Fruit fly (Drosophila melanogaster) whole organism, embryonic: ENCODE results near the gene CG31793.

Source experiments
- Atf-2 ChIP-seq: fragments of 200-800 bp; sonication (Bioruptor generic); optimal IDR thresholded peaks from 2 replicates; lab custom pipeline; 2016; ENCODE audit warnings: missing biosample characterization, missing genetic modification characterization
- Atf3 ChIP-seq: fragments of 200-800 bp; sonication (Bioruptor generic); optimal IDR thresholded peaks from 3 replicates; lab custom pipeline; 2016; ENCODE audit warnings: missing biosample characterization, missing genetic modification characterization
- Awh ChIP-seq: fragments of 200-800 bp; sonication (Bioruptor generic); IDR thresholded peaks from 2 replicates; pipeline ENCODE4, ENCODE4 v1.3.6; 2022; ENCODE audit warnings: missing biosample characterization, missing genetic modification characterization
- CG10209 ChIP-seq: fragments of 200-800 bp; sonication (Bioruptor generic); optimal IDR thresholded peaks from 3 replicates; lab custom pipeline; 2017; ENCODE audit warnings: missing biosample characterization, mild to moderate bottlenecking, missing genetic modification characterization, missing genetic modification reagents
- CG10462 ChIP-seq: fragments of 200-800 bp; sonication (Bioruptor generic); optimal IDR thresholded peaks from 2 replicates; lab custom pipeline; 2016; ENCODE audit warnings: missing biosample characterization, missing genetic modification characterization
- CG12219 ChIP-seq: fragments of 200-800 bp; sonication (Bioruptor generic); optimal IDR thresholded peaks from 3 replicates; lab custom pipeline; 2018; ENCODE audit warnings: missing biosample characterization, mild to moderate bottlenecking, missing genetic modification characterization
- CG12744 ChIP-seq: fragments of 200-800 bp; sonication (Bioruptor generic); optimal IDR thresholded peaks from 2 replicates; lab custom pipeline; 2016; ENCODE audit warnings: missing biosample characterization, missing genetic modification characterization
- CG12942 ChIP-seq: fragments of 200-800 bp; sonication (Bioruptor generic); optimal IDR thresholded peaks from 3 replicates; lab custom pipeline; 2016; ENCODE audit warnings: missing biosample characterization, missing genetic modification characterization
- CG13287 ChIP-seq: fragments of 200-800 bp; sonication (Bioruptor generic); IDR thresholded peaks from 2 replicates; pipeline ENCODE4 v1.3.6; 2022; ENCODE audit warnings: missing biosample characterization, missing genetic modification characterization; ENCODE audit not compliant: partially characterized antibody
- CG14050 ChIP-seq: fragments of 200-800 bp; sonication (Bioruptor generic); IDR thresholded peaks from 3 replicates; pipeline ENCODE4 v1.3.6; 2022; ENCODE audit warnings: missing biosample characterization, missing genetic modification characterization
- CG15479 ChIP-seq: fragments of 200-800 bp; sonication (Bioruptor generic); optimal IDR thresholded peaks from 3 replicates; lab custom pipeline; 2019; ENCODE audit warnings: missing biosample characterization, mild to moderate bottlenecking, missing genetic modification characterization, moderate library complexity
- CG2120 ChIP-seq: fragments of 200-800 bp; sonication (Bioruptor generic); optimal IDR thresholded peaks from 3 replicates; lab custom pipeline; 2016; ENCODE audit warnings: missing biosample characterization, missing genetic modification characterization
- CG2129 ChIP-seq: fragments of 200-800 bp; sonication (Bioruptor generic); IDR thresholded peaks from 2 replicates; pipeline ENCODE4 v1.3.6; 2022; ENCODE audit warnings: missing biosample characterization, missing genetic modification characterization; ENCODE audit not compliant: partially characterized antibody
- CG2875 ChIP-seq: fragments of 200-800 bp; sonication (Bioruptor generic); optimal IDR thresholded peaks from 2 replicates; lab custom pipeline; 2017; ENCODE audit warnings: missing biosample characterization, mild to moderate bottlenecking, missing genetic modification characterization, missing genetic modification reagents
- CG2889 ChIP-seq: fragments of 200-800 bp; sonication (Bioruptor generic); IDR thresholded peaks from 3 replicates; pipeline ENCODE4 v1.3.6; 2022; ENCODE audit warnings: missing biosample characterization, missing genetic modification characterization
- CG31224 ChIP-seq: fragments of 200-800 bp; sonication (Bioruptor generic); IDR thresholded peaks from 2 replicates; pipeline ENCODE4 v1.3.6; 2022; ENCODE audit warnings: missing biosample characterization, missing genetic modification characterization
- CG3838 ChIP-seq: fragments of 200-800 bp; sonication (Bioruptor generic); optimal IDR thresholded peaks from 3 replicates; lab custom pipeline; 2016; ENCODE audit warnings: missing biosample characterization, missing genetic modification characterization
- CG4282 ChIP-seq: fragments of 200-800 bp; sonication (Bioruptor generic); optimal IDR thresholded peaks from 2 replicates; lab custom pipeline; 2016; ENCODE audit warnings: missing biosample characterization, missing genetic modification characterization
- CG6813 ChIP-seq: fragments of 200-800 bp; sonication (Bioruptor generic); optimal IDR thresholded peaks from 2 replicates; lab custom pipeline; 2017; ENCODE audit warnings: missing biosample characterization, missing genetic modification characterization, mild to moderate bottlenecking, moderate library complexity, missing genetic modification reagents
- CG7928 ChIP-seq: fragments of 200-800 bp; sonication (Bioruptor generic); optimal IDR thresholded peaks from 2 replicates; lab custom pipeline; 2017; ENCODE audit warnings: missing biosample characterization, mild to moderate bottlenecking, missing genetic modification characterization
- CG8290 ChIP-seq, 3 experiments: fragments of 200-800 bp; sonication (Bioruptor generic); optimal IDR thresholded peaks; 2 replicates each; lab custom pipeline; 2016 to 2019; ENCODE audit warnings: missing biosample characterization in 3 of 3, missing genetic modification characterization in 3 of 3, mild to moderate bottlenecking in 2 of 3, moderate library complexity in 1 of 3
- CG8765 ChIP-seq: fragments of 200-800 bp; sonication (Bioruptor generic); IDR thresholded peaks from 2 replicates; pipeline ENCODE4 v1.3.6; 2022; ENCODE audit warnings: missing biosample characterization, missing genetic modification characterization
- CG8924 ChIP-seq: fragments of 200-800 bp; optimal IDR thresholded peaks from 3 replicates; lab custom pipeline; 2019; ENCODE audit warnings: missing biosample characterization, mild to moderate bottlenecking, missing genetic modification characterization, moderate library complexity
- CG9437 ChIP-seq: fragments of 200-800 bp; sonication (Bioruptor generic); optimal IDR thresholded peaks from 2 replicates; lab custom pipeline; 2018; ENCODE audit warnings: missing biosample characterization, mild to moderate bottlenecking, missing genetic modification characterization
- HLHmδ ChIP-seq: fragments of 200-800 bp; sonication (Bioruptor generic); optimal IDR thresholded peaks from 2 replicates; lab custom pipeline; 2018; ENCODE audit warnings: missing biosample characterization, mild to moderate bottlenecking, missing genetic modification characterization, moderate library complexity
- Oaz ChIP-seq: fragments of 200-800 bp; sonication (Bioruptor generic); IDR thresholded peaks from 2 replicates; pipeline ENCODE4 v1.3.6; 2022; ENCODE audit warnings: missing biosample characterization, missing genetic modification characterization
- Oli ChIP-seq: fragments of 200-800 bp; sonication (Bioruptor generic); optimal IDR thresholded peaks from 2 replicates; lab custom pipeline; 2018; ENCODE audit warnings: missing biosample characterization, mild to moderate bottlenecking, missing genetic modification characterization, moderate library complexity
- Pdp1 ChIP-seq, 2 experiments: fragments of 200-800 bp; sonication (Bioruptor generic); optimal IDR thresholded peaks; 3 replicates each; lab custom pipeline; 2016; ENCODE audit warnings: missing biosample characterization in 2 of 2, missing genetic modification characterization in 2 of 2, mild to moderate bottlenecking in 1 of 2, moderate library complexity in 1 of 2
- Sox102F ChIP-seq: fragments of 200-800 bp; sonication (Bioruptor generic); optimal IDR thresholded peaks from 2 replicates; lab custom pipeline; 2018; ENCODE audit warnings: missing biosample characterization, mild to moderate bottlenecking, missing genetic modification characterization, moderate library complexity
- Sry-δ ChIP-seq: fragments of 200-800 bp; sonication (Bioruptor generic); optimal IDR thresholded peaks from 2 replicates; lab custom pipeline; 2016; ENCODE audit warnings: missing biosample characterization, missing genetic modification characterization
- Tbp ChIP-seq: fragments of >200 bp; optimal IDR thresholded peaks from 2 replicates; lab custom pipeline; 2018; ENCODE audit warnings: missing biosample characterization, missing genetic modification characterization
- Vsx1 ChIP-seq: fragments of 200-800 bp; sonication (Bioruptor generic); optimal IDR thresholded peaks from 2 replicates; lab custom pipeline; 2017; ENCODE audit warnings: missing biosample characterization, mild to moderate bottlenecking, missing genetic modification characterization, missing genetic modification reagents
- emc ChIP-seq: fragments of 200-800 bp; sonication (Bioruptor generic); optimal IDR thresholded peaks from 2 replicates; lab custom pipeline; 2016; ENCODE audit warnings: missing biosample characterization, missing genetic modification characterization
- fd102C ChIP-seq: fragments of 200-800 bp; sonication (Bioruptor generic); optimal IDR thresholded peaks from 2 replicates; lab custom pipeline; 2018; ENCODE audit warnings: missing biosample characterization, mild to moderate bottlenecking, missing genetic modification characterization, moderate library complexity
- fru ChIP-seq: fragments of >200 bp; optimal IDR thresholded peaks from 2 replicates; lab custom pipeline; 2017
- inv ChIP-seq: fragments of 200-800 bp; sonication (Bioruptor generic); IDR thresholded peaks from 2 replicates; pipeline ENCODE4 v1.3.6; 2022; ENCODE audit warnings: missing biosample characterization, missing genetic modification characterization; ENCODE audit not compliant: partially characterized antibody
- jing ChIP-seq: fragments of 200-800 bp; sonication (Bioruptor generic); optimal IDR thresholded peaks from 2 replicates; lab custom pipeline; 2018; ENCODE audit warnings: missing biosample characterization, mild to moderate bottlenecking, missing genetic modification characterization
- lmd ChIP-seq: fragments of 200-800 bp; sonication (Bioruptor generic); IDR thresholded peaks from 2 replicates; pipeline ENCODE4 v1.3.6; 2022; ENCODE audit warnings: missing biosample characterization, missing genetic modification characterization
- lov ChIP-seq, 2 experiments: fragments of 200-800 bp in 1 of 2; fragments of >200 bp in 1 of 2; sonication (Bioruptor generic) in 1 of 2; IDR thresholded peaks in 1 of 2; optimal IDR thresholded peaks in 1 of 2; 2 replicates in 1 of 2; 3 replicates in 1 of 2; pipeline versions ENCODE4 v1.3.6 to Lab custom; 2017 to 2022; ENCODE audit warnings: missing biosample characterization in 1 of 2, missing genetic modification characterization in 1 of 2
- maf-S ChIP-seq: fragments of 200-800 bp; sonication (Bioruptor generic); optimal IDR thresholded peaks from 2 replicates; lab custom pipeline; 2016; ENCODE audit warnings: missing biosample characterization, missing genetic modification characterization
- mirr ChIP-seq: fragments of 200-800 bp; sonication (Bioruptor generic); optimal IDR thresholded peaks from 3 replicates; lab custom pipeline; 2018; ENCODE audit warnings: missing biosample characterization, mild to moderate bottlenecking, missing genetic modification characterization
- pb ChIP-seq: fragments of 200-800 bp; sonication (Bioruptor generic); optimal IDR thresholded peaks from 3 replicates; lab custom pipeline; 2016; ENCODE audit warnings: missing biosample characterization, missing genetic modification characterization
- ranshi ChIP-seq: fragments of 200-800 bp; sonication (Bioruptor generic); IDR thresholded peaks from 2 replicates; pipeline ENCODE4 v1.3.6; 2022; ENCODE audit warnings: missing biosample characterization, missing genetic modification characterization
- repo ChIP-seq: fragments of 200-800 bp; sonication (Bioruptor generic); optimal IDR thresholded peaks from 2 replicates; lab custom pipeline; 2016; ENCODE audit warnings: missing biosample characterization, missing genetic modification characterization
- row ChIP-seq: fragments of 200-800 bp; sonication (Bioruptor generic); IDR thresholded peaks from 3 replicates; pipeline ENCODE4 v1.3.6; 2022; ENCODE audit warnings: missing biosample characterization, missing genetic modification characterization
- scrt ChIP-seq: fragments of 200-800 bp; sonication (Bioruptor generic); optimal IDR thresholded peaks from 2 replicates; lab custom pipeline; 2018; ENCODE audit warnings: missing biosample characterization, mild to moderate bottlenecking, missing genetic modification characterization, moderate library complexity
- tap ChIP-seq: fragments of 200-800 bp; optimal IDR thresholded peaks from 3 replicates; lab custom pipeline; 2019; ENCODE audit warnings: missing biosample characterization, mild to moderate bottlenecking, missing genetic modification characterization, moderate library complexity
- vnd ChIP-seq: fragments of 200-800 bp; sonication (Bioruptor generic); IDR thresholded peaks from 3 replicates; pipeline ENCODE4 v1.3.6; 2022; ENCODE audit warnings: missing biosample characterization, missing genetic modification characterization; ENCODE audit not compliant: partially characterized antibody
- zen2 ChIP-seq: fragments of 200-800 bp; sonication (Bioruptor generic); IDR thresholded peaks from 3 replicates; pipeline ENCODE4 v1.3.6; 2022; ENCODE audit warnings: missing biosample characterization, missing genetic modification characterization; ENCODE audit not compliant: partially characterized antibody

The CG31793 gene

DNA sequence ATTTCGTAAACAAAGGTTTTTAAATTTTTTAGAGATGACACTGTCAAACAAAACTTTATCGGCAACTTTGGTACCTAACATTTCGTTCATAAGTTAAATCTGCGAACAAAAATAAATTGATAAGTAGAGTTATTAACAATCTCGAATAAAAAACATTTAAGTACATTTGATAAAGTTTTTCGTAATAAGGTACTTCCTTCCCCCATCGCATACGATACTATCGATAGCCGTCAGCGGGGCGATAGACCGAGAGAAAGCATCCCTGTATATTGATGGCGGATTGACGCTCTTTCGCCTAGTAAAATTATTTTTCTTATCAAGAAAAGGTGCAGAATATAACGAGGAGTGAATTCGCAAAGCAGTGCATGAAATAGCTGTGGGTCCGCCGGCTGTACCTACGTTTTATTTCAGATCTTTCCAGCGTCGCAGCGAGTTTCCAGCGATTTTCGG is 42.0 kb downstream of the CG31793 start, which contains the start of the genes Ttc19 and Acn (continued):
- TF ChIP-seq tap (tag; lab: Kevin White, UChicago) (peak; percentile 63), pb (GFP tag; lab: Kevin White, UChicago) (peak; percentile 78), CG3838 (GFP tag; lab: Kevin White, UChicago) (peak; percentile 59), HLHmδ (GFP tag; lab: Kevin White, UChicago) (no peak), CG15479 (GFP tag; lab: Kevin White, UChicago) (no peak), Tbp (GFP tag; lab: Kevin White, UChicago) (no peak), row (GFP tag; lab: Robert Waterston, UW) (peak; percentile 96), fd102C (no peak), CG2120 (GFP tag; lab: Kevin White, UChicago) (peak; percentile 93), CG8290 (GFP tag; optimal IDR thresholded peaks at IDR 0.05; lab: Kevin White, UChicago) (peak; percentile 79), CG8290 (tag; optimal IDR thresholded peaks at IDR 0.05; lab: Kevin White, UChicago) (peak in 1 of 2 experiments; percentile 50), lmd (GFP tag; lab: Robert Waterston, UW) (peak; percentile 79), zen2 (GFP tag; lab: Robert Waterston, UW) (peak; percentile 79; the same call in 2 of the 3 replicates), Oli (peak; percentile 66), CG8924 (peak; percentile 85), Vsx1 (GFP tag; lab: Kevin White, UChicago) (no peak), emc (GFP tag; lab: Kevin White, UChicago) (peak; percentile 65), Atf-2 (GFP tag; lab: Kevin White, UChicago) (peak; percentile 80), CG4282 (GFP tag; lab: Kevin White, UChicago) (peak; percentile 89), inv (GFP tag; lab: Robert Waterston, UW) (peak; percentile 93), fru (no peak), lov (optimal IDR thresholded peaks at IDR 0.05; lab: Kevin White, UChicago) (no peak), lov (GFP tag; IDR thresholded peaks at IDR 0.05; lab: Robert Waterston, UW) (peak; percentile 71; the same call in 2 of the 3 replicates), Awh (GFP tag; lab: Robert Waterston, UW) (peak; percentile 72), Sry-δ (GFP tag; lab: Kevin White, UChicago) (peak; percentile 98), CG2875 (GFP tag; lab: Kevin White, UChicago) (peak; percentile 65), Atf3 (GFP tag; lab: Kevin White, UChicago) (peak; percentile 85), CG2129 (GFP tag; lab: Robert Waterston, UW) (peak; percentile 97), ranshi (peak; percentile 68), vnd (GFP tag; lab: Robert Waterston, UW) (peak; percentile 96), CG6813 (GFP tag; lab: Kevin White, UChicago) (peak; percentile 23), maf-S (GFP tag; lab: Kevin White, UChicago) (peak; percentile 89), mirr (GFP tag; lab: Kevin White, UChicago) (peak; percentile 39), CG14050 (GFP tag; lab: Robert Waterston, UW) (peak; percentile 68), CG10209 (GFP tag; lab: Kevin White, UChicago) (peak; percentile 69), repo (GFP tag; lab: Kevin White, UChicago) (peak; percentile 84), jing (GFP tag; lab: Kevin White, UChicago) (no peak), CG12942 (GFP tag; lab: Kevin White, UChicago) (peak; percentile 79), CG10462 (GFP tag; lab: Kevin White, UChicago) (peak; percentile 80), CG9437 (GFP tag; lab: Kevin White, UChicago) (peak; percentile 82), CG8765 (GFP tag; lab: Robert Waterston, UW) (peak; percentile 82), Sox102F (GFP tag; lab: Kevin White, UChicago) (peak; percentile 86), Pdp1 (GFP tag; optimal IDR thresholded peaks at IDR 0.05; lab: Kevin White, UChicago) (peak; percentile 89 to 91), CG31224 (peak; percentile 82), CG13287 (GFP tag; lab: Robert Waterston, UW) (peak; percentile 95), scrt (no peak), CG2889 (GFP tag; lab: Robert Waterston, UW) (peak; percentile 71; the same call in 1 of the 3 replicates), CG7928 (peak; percentile 49), CG12219 (GFP tag; lab: Kevin White, UChicago) (peak; percentile 59), CG12744 (GFP tag; lab: Kevin White, UChicago) (peak; percentile 77), Oaz (GFP tag; lab: Robert Waterston, UW) (peak; percentile 72)
